Worm (Caenorhabditis elegans): ENCODE data around the gene daf-31.

Gene daf-31

ce11 chrIV:8339636-8340035 lies 49.6 kb downstream of the daf-31 start, which contains the start of gene lgc-6:
lgc-6 (plus strand) TSS chrIV:8339936.
- TF ChIP-seq unc-62 (GFP tag; optimal IDR thresholded peaks at IDR 0.05 in 1 of 2) = no peak
- TF ChIP-seq unc-62 (tag; optimal IDR thresholded peaks at IDR 0.05) = no peak
- no peak for TF ChIP-seq D1046.2 (GFP tag; IDR thresholded peaks at IDR 0.05)
- TF ChIP-seq lin-39 (tag; optimal IDR thresholded peaks at IDR 0.05) = no peak

Data from whole organism, L4 larva.